Fruit fly (Drosophila melanogaster) whole organism, embryonic: ENCODE results near the gene Sfp33A4.

ENCODE experiments used
- Atf-2 ChIP-seq: fragments of 200-800 bp; sonication (Bioruptor generic); optimal IDR thresholded peaks from 2 replicates; lab custom pipeline; 2016; ENCODE audit warnings: missing biosample characterization, missing genetic modification characterization
- CG10147 ChIP-seq: fragments of 200-800 bp; sonication (Bioruptor generic); optimal IDR thresholded peaks from 2 replicates; lab custom pipeline; 2019; ENCODE audit warnings: missing biosample characterization, mild to moderate bottlenecking, missing genetic modification characterization, moderate library complexity
- CG1024 ChIP-seq: fragments of 200-800 bp; sonication (Bioruptor generic); IDR thresholded peaks from 2 replicates; pipeline ENCODE4 v1.3.6; 2022; ENCODE audit warnings: missing biosample characterization, missing genetic modification characterization
- CG10462 ChIP-seq: fragments of 200-800 bp; sonication (Bioruptor generic); optimal IDR thresholded peaks from 2 replicates; lab custom pipeline; 2016; ENCODE audit warnings: missing biosample characterization, missing genetic modification characterization
- CG15011 ChIP-seq: fragments of 200-800 bp; sonication (Bioruptor generic); optimal IDR thresholded peaks from 3 replicates; lab custom pipeline; 2018; ENCODE audit warnings: missing biosample characterization, mild to moderate bottlenecking, missing genetic modification characterization
- CG15696 ChIP-seq: fragments of 200-800 bp; sonication (Bioruptor generic); optimal IDR thresholded peaks from 2 replicates; lab custom pipeline; 2019; ENCODE audit warnings: missing biosample characterization, mild to moderate bottlenecking, missing genetic modification characterization, moderate library complexity
- CG1832 ChIP-seq: fragments of 200-800 bp; sonication (Bioruptor generic); optimal IDR thresholded peaks from 2 replicates; lab custom pipeline; 2017; ENCODE audit warnings: missing biosample characterization, mild to moderate bottlenecking, missing genetic modification characterization, inconsistent platforms
- CG2116 ChIP-seq: fragments of 200-800 bp; sonication (Bioruptor generic); optimal IDR thresholded peaks from 3 replicates; lab custom pipeline; 2018; ENCODE audit warnings: missing biosample characterization, mild to moderate bottlenecking, missing genetic modification characterization
- CG2199 ChIP-seq: fragments of 200-800 bp; sonication (Bioruptor generic); IDR thresholded peaks from 3 replicates; pipeline ENCODE4 v1.3.6; 2022; ENCODE audit warnings: missing biosample characterization, missing genetic modification characterization
- CG30020 ChIP-seq: fragments of 200-800 bp; optimal IDR thresholded peaks from 2 replicates; lab custom pipeline; 2019; ENCODE audit warnings: missing biosample characterization, mild to moderate bottlenecking, missing genetic modification characterization, moderate library complexity
- CG3281 ChIP-seq: fragments of 200-800 bp; sonication (Bioruptor generic); optimal IDR thresholded peaks from 3 replicates; lab custom pipeline; 2017; ENCODE audit warnings: missing biosample characterization, mild to moderate bottlenecking, missing genetic modification characterization
- CG34224 ChIP-seq: fragments of 200-800 bp; sonication (Bioruptor generic); IDR thresholded peaks from 3 replicates; pipeline ENCODE4 v1.3.6; 2022; ENCODE audit warnings: missing biosample characterization, missing genetic modification characterization; ENCODE audit not compliant: partially characterized antibody
- CG3995 ChIP-seq: fragments of 200-800 bp; sonication (Bioruptor generic); optimal IDR thresholded peaks from 3 replicates; lab custom pipeline; 2016; ENCODE audit warnings: missing biosample characterization, missing genetic modification characterization
- CG4820 ChIP-seq: fragments of 200-800 bp; sonication (Bioruptor generic); optimal IDR thresholded peaks from 3 replicates; lab custom pipeline; 2016; ENCODE audit warnings: missing biosample characterization, missing genetic modification characterization
- CG6813 ChIP-seq: fragments of 200-800 bp; sonication (Bioruptor generic); optimal IDR thresholded peaks from 2 replicates; lab custom pipeline; 2017; ENCODE audit warnings: missing biosample characterization, missing genetic modification characterization, mild to moderate bottlenecking, moderate library complexity, missing genetic modification reagents
- CrebB ChIP-seq: fragments of 200-800 bp; sonication (Bioruptor generic); optimal IDR thresholded peaks from 3 replicates; lab custom pipeline; 2018; ENCODE audit warnings: missing biosample characterization, mild to moderate bottlenecking, missing genetic modification characterization
- Fer2 ChIP-seq: fragments of 200-800 bp; sonication (Bioruptor generic); optimal IDR thresholded peaks from 2 replicates; lab custom pipeline; 2018; ENCODE audit warnings: missing biosample characterization, mild to moderate bottlenecking, missing genetic modification characterization, moderate library complexity
- Fer3 ChIP-seq: fragments of 200-800 bp; sonication (Bioruptor generic); optimal IDR thresholded peaks from 2 replicates; lab custom pipeline; 2018; ENCODE audit warnings: missing biosample characterization, mild to moderate bottlenecking, missing genetic modification characterization, moderate library complexity
- Hr39 ChIP-seq: fragments of >200 bp; optimal IDR thresholded peaks from 2 replicates; lab custom pipeline; 2017
- Hr78 ChIP-seq, 2 experiments: fragments of 200-800 bp in 1 of 2; fragments of >200 bp in 1 of 2; sonication (Bioruptor generic) in 1 of 2; optimal IDR thresholded peaks; 2 replicates each; lab custom pipeline; 2017 to 2019; ENCODE audit warnings: missing biosample characterization in 2 of 2, missing genetic modification characterization in 2 of 2, mild to moderate bottlenecking in 1 of 2, moderate library complexity in 1 of 2
- Lhr ChIP-seq: fragments of 200-800 bp; sonication (Bioruptor generic); optimal IDR thresholded peaks from 3 replicates; lab custom pipeline; 2017; ENCODE audit warnings: mild to moderate bottlenecking, missing biosample characterization, missing genetic modification reagents, missing genetic modification characterization
- Meics ChIP-seq: fragments of 200-800 bp; sonication (Bioruptor generic); optimal IDR thresholded peaks from 2 replicates; lab custom pipeline; 2017; ENCODE audit warnings: missing biosample characterization, mild to moderate bottlenecking, missing genetic modification characterization
- Myb ChIP-seq: fragments of 200-800 bp; sonication (Bioruptor generic); optimal IDR thresholded peaks from 2 replicates; lab custom pipeline; 2016; ENCODE audit warnings: missing biosample characterization, missing genetic modification characterization
- NC2α ChIP-seq: fragments of 200-800 bp; sonication (Bioruptor generic); optimal IDR thresholded peaks from 2 replicates; lab custom pipeline; 2016; ENCODE audit warnings: missing biosample characterization, missing genetic modification characterization
- Neu2 ChIP-seq: fragments of 200-800 bp; sonication (Bioruptor generic); optimal IDR thresholded peaks from 3 replicates; lab custom pipeline; 2016; ENCODE audit warnings: missing biosample characterization, missing genetic modification characterization, borderline replicate concordance
- Opbp ChIP-seq: fragments of 200-800 bp; sonication (Bioruptor generic); IDR thresholded peaks from 3 replicates; pipeline ENCODE4 v1.3.6; 2022; ENCODE audit warnings: missing biosample characterization, missing genetic modification characterization; ENCODE audit not compliant: partially characterized antibody
- Poxn ChIP-seq: fragments of 200-800 bp; sonication (Bioruptor generic); IDR thresholded peaks from 2 replicates; pipeline ENCODE4 v1.3.6; 2022; ENCODE audit warnings: missing biosample characterization, missing genetic modification characterization
- Taf1 ChIP-seq: fragments of 200-800 bp; sonication (Bioruptor generic); IDR thresholded peaks from 2 replicates; pipeline ENCODE4 v1.3.6; 2022; ENCODE audit warnings: missing biosample characterization, missing genetic modification characterization
- abd-A ChIP-seq: fragments of 200-800 bp; sonication (Bioruptor generic); optimal IDR thresholded peaks from 3 replicates; lab custom pipeline; 2019; ENCODE audit warnings: missing biosample characterization, mild to moderate bottlenecking, missing genetic modification characterization, moderate library complexity
- cad ChIP-seq: fragments of >200 bp; optimal IDR thresholded peaks from 2 replicates; lab custom pipeline; 2017; ENCODE audit warnings: missing biosample characterization, missing genetic modification characterization
- da ChIP-seq: fragments of 200-800 bp; sonication (Bioruptor generic); optimal IDR thresholded peaks from 2 replicates; lab custom pipeline; 2016; ENCODE audit warnings: missing biosample characterization, missing genetic modification characterization
- eve ChIP-seq, 2 experiments: fragments of >200 bp; optimal IDR thresholded peaks; 2 replicates each; lab custom pipeline; 2017; ENCODE audit warnings: missing biosample characterization in 2 of 2, missing genetic modification characterization in 2 of 2
- fu2 ChIP-seq: fragments of 200-800 bp; sonication (Bioruptor generic); optimal IDR thresholded peaks from 2 replicates; lab custom pipeline; 2016; ENCODE audit warnings: missing biosample characterization, missing genetic modification characterization
- hb ChIP-seq: fragments of 200-800 bp; sonication (Bioruptor generic); IDR thresholded peaks from 3 replicates; pipeline ENCODE4 v1.3.6; 2022; ENCODE audit warnings: missing biosample characterization, missing genetic modification characterization; ENCODE audit not compliant: partially characterized antibody
- her ChIP-seq: fragments of 200-800 bp; sonication (Bioruptor generic); optimal IDR thresholded peaks from 2 replicates; lab custom pipeline; 2016; ENCODE audit warnings: missing biosample characterization, missing genetic modification characterization
- hkb ChIP-seq, 2 experiments: fragments of 200-800 bp in 1 of 2; fragments of >200 bp in 1 of 2; sonication (Bioruptor generic) in 1 of 2; IDR thresholded peaks in 1 of 2; optimal IDR thresholded peaks in 1 of 2; 2 replicates each; pipeline versions ENCODE4 v1.3.6 to Lab custom; 2017 to 2022; ENCODE audit warnings: missing biosample characterization in 1 of 2, missing genetic modification characterization in 1 of 2
- inv ChIP-seq: fragments of 200-800 bp; sonication (Bioruptor generic); IDR thresholded peaks from 2 replicates; pipeline ENCODE4 v1.3.6; 2022; ENCODE audit warnings: missing biosample characterization, missing genetic modification characterization; ENCODE audit not compliant: partially characterized antibody
- lbe ChIP-seq: fragments of 200-800 bp; sonication (Bioruptor generic); optimal IDR thresholded peaks from 2 replicates; lab custom pipeline; 2016; ENCODE audit warnings: missing biosample characterization, mild to moderate bottlenecking, missing genetic modification characterization
- lola ChIP-seq, 3 experiments: fragments of >200 bp in 2 of 3; fragments of 200-800 bp in 1 of 3; sonication (Bioruptor generic) in 1 of 3; optimal IDR thresholded peaks; 2 replicates each; lab custom pipeline; 2017 to 2019; ENCODE audit warnings: missing biosample characterization in 3 of 3, missing genetic modification characterization in 3 of 3, mild to moderate bottlenecking in 1 of 3, moderate library complexity in 1 of 3
- lov ChIP-seq, 2 experiments: fragments of 200-800 bp in 1 of 2; fragments of >200 bp in 1 of 2; sonication (Bioruptor generic) in 1 of 2; IDR thresholded peaks in 1 of 2; optimal IDR thresholded peaks in 1 of 2; 2 replicates in 1 of 2; 3 replicates in 1 of 2; pipeline versions ENCODE4 v1.3.6 to Lab custom; 2017 to 2022; ENCODE audit warnings: missing biosample characterization in 1 of 2, missing genetic modification characterization in 1 of 2
- sd ChIP-seq: fragments of 200-800 bp; sonication (Bioruptor generic); optimal IDR thresholded peaks from 3 replicates; lab custom pipeline; 2018; ENCODE audit warnings: missing biosample characterization, mild to moderate bottlenecking, missing genetic modification characterization, moderate library complexity
- sima ChIP-seq: fragments of 200-800 bp; sonication (Bioruptor generic); optimal IDR thresholded peaks from 2 replicates; lab custom pipeline; 2016; ENCODE audit warnings: missing biosample characterization, missing genetic modification characterization
- sr ChIP-seq: fragments of 200-800 bp; sonication (Bioruptor generic); IDR thresholded peaks from 3 replicates; pipeline ENCODE4 v1.3.6; 2022; ENCODE audit warnings: missing biosample characterization, missing genetic modification characterization
- stwl ChIP-seq: fragments of 200-800 bp; sonication (Bioruptor generic); optimal IDR thresholded peaks from 3 replicates; lab custom pipeline; 2018; ENCODE audit warnings: missing biosample characterization, mild to moderate bottlenecking, missing genetic modification characterization, moderate library complexity
- tap ChIP-seq: fragments of 200-800 bp; optimal IDR thresholded peaks from 3 replicates; lab custom pipeline; 2019; ENCODE audit warnings: missing biosample characterization, mild to moderate bottlenecking, missing genetic modification characterization, moderate library complexity
- tgo ChIP-seq: fragments of 200-800 bp; sonication (Bioruptor generic); IDR thresholded peaks from 3 replicates; pipeline ENCODE4 v1.3.6; 2022; ENCODE audit warnings: missing biosample characterization, missing genetic modification characterization
- wdn ChIP-seq: fragments of 200-800 bp; sonication (Bioruptor generic); IDR thresholded peaks from 2 replicates; pipeline ENCODE4 v1.3.6; 2022; ENCODE audit warnings: missing biosample characterization, missing genetic modification characterization

The Sfp33A4 gene

dm6 chr2L:11808702-11809583 is 28.1 kb upstream of the Sfp33A4 start, which contains the start of gene crol (continued):
- no peak for TF ChIP-seq CG10147 (GFP tag; lab: Kevin White, UChicago)
- no peak for TF ChIP-seq tgo (GFP tag; lab: Robert Waterston, UW)
- no peak for TF ChIP-seq CG3281 (GFP tag; lab: Kevin White, UChicago)
- TF ChIP-seq stwl (tag; lab: Kevin White, UChicago), result peak; percentile 100
- TF ChIP-seq her (GFP tag; lab: Kevin White, UChicago), result no peak
- TF ChIP-seq CG2199 (GFP tag; lab: Robert Waterston, UW), result 0 out of 3 replicates have a peak, but pooled peaks have one; percentile 67
- peak; percentile 88 for TF ChIP-seq CG34224
- no peak for TF ChIP-seq Hr39 (lab: Kevin White, UChicago)
- TF ChIP-seq lola (GFP tag; optimal IDR thresholded peaks at IDR 0.05; lab: Kevin White, UChicago), result peak in 1 of 3 experiments; percentile 13
- no peak for TF ChIP-seq CG6813 (GFP tag; lab: Kevin White, UChicago)
- no peak for TF ChIP-seq wdn (GFP tag; lab: Robert Waterston, UW)
- TF ChIP-seq CG15696 (tag; lab: Kevin White, UChicago), result peak; percentile 17
- no peak for TF ChIP-seq CG3995 (GFP tag; lab: Kevin White, UChicago)
- no peak for TF ChIP-seq Hr78 (GFP tag; optimal IDR thresholded peaks at IDR 0.05; lab: Kevin White, UChicago)
- no peak for TF ChIP-seq Fer2 (tag; lab: Kevin White, UChicago)
- TF ChIP-seq Lhr (GFP tag; lab: Kevin White, UChicago), result peak; percentile 83
- TF ChIP-seq abd-A (tag; lab: Kevin White, UChicago), result peak; percentile 80
- TF ChIP-seq lov (optimal IDR thresholded peaks at IDR 0.05; lab: Kevin White, UChicago), result no peak
- no peak for TF ChIP-seq lov (GFP tag; IDR thresholded peaks at IDR 0.05; lab: Robert Waterston, UW)
- TF ChIP-seq Myb (GFP tag; lab: Kevin White, UChicago), result no peak
- TF ChIP-seq lbe (GFP tag; lab: Kevin White, UChicago), result no peak
- peak; percentile 11 for TF ChIP-seq CG1832
- TF ChIP-seq Fer3 (tag; lab: Kevin White, UChicago), result no peak
- no peak for TF ChIP-seq Neu2 (GFP tag; lab: Kevin White, UChicago)
- 0 out of 2 replicates have a peak, but pooled peaks have one; percentile 9 for TF ChIP-seq Taf1 (GFP tag; lab: Robert Waterston, UW)
- TF ChIP-seq Atf-2 (GFP tag; lab: Kevin White, UChicago), result no peak
- TF ChIP-seq sima, result no peak
- no peak for TF ChIP-seq CG1024 (GFP tag; lab: Robert Waterston, UW)
- no peak for TF ChIP-seq CrebB (tag; lab: Kevin White, UChicago)
- peak; percentile 57 for TF ChIP-seq CG2116 (GFP tag; lab: Kevin White, UChicago)
- TF ChIP-seq CG4820 (GFP tag; lab: Kevin White, UChicago), result no peak
- no peak for TF ChIP-seq da (GFP tag; lab: Kevin White, UChicago)
- TF ChIP-seq hb (GFP tag; lab: Robert Waterston, UW), result peak; percentile 67; the same call in 2 of the 3 replicates
- peak; percentile 91 for TF ChIP-seq Opbp (GFP tag; lab: Robert Waterston, UW)
- peak; percentile 52 for TF ChIP-seq CG30020 (tag; lab: Kevin White, UChicago)
- TF ChIP-seq cad (GFP tag; lab: Kevin White, UChicago), result no peak
- TF ChIP-seq inv (GFP tag; lab: Robert Waterston, UW), result peak; percentile 70
- TF ChIP-seq eve (GFP tag; optimal IDR thresholded peaks at IDR 0.05; lab: Kevin White, UChicago), result no peak
- TF ChIP-seq NC2α (GFP tag; lab: Kevin White, UChicago), result no peak
- TF ChIP-seq hkb (optimal IDR thresholded peaks at IDR 0.05; lab: Kevin White, UChicago), result no peak
- peak; percentile 28; the same call in 1 of the 2 replicates for TF ChIP-seq hkb (GFP tag; IDR thresholded peaks at IDR 0.05; lab: Robert Waterston, UW)
- no peak for TF ChIP-seq Poxn
- TF ChIP-seq CG15011 (GFP tag; lab: Kevin White, UChicago), result no peak
- TF ChIP-seq sr (GFP tag; lab: Robert Waterston, UW), result no peak
- peak; percentile 7 for TF ChIP-seq Meics (GFP tag; lab: Kevin White, UChicago)
- TF ChIP-seq sd (tag; lab: Kevin White, UChicago), result no peak
- TF ChIP-seq fu2 (GFP tag; lab: Kevin White, UChicago), result no peak
- peak; percentile 30 for TF ChIP-seq tap (tag; lab: Kevin White, UChicago)
- no peak for TF ChIP-seq CG10462
